Worm (Caenorhabditis elegans): ENCODE data around the gene C54F6.20.

C54F6.20 gene

DNA sequence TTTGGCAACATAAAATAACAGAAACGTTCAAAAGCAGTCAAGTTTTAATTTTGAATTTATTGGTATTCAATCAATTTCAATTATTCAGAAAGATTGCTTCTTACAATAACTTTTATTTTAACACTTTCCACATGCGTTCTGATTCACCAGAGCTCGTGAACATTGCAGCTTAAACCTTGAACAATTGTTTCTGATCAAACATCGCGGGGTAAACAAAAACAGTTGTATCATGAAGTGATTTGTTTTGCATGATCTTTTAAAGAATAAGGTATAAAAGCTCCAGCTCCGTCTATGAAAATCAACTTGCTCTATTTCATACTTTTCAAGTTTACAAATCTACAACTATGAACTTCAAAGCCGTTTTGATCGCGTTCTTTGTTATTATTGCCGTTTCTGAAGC, 1.2 kb upstream of the C54F6.20 start, which contains the start of gene C54F6.6:
Gene C54F6.6, plus strand, starts transcription at position 301 of the 400 bp plus-strand sequence.
- TF ChIP-seq ztf-23 (GFP tag; IDR thresholded peaks at IDR 0.05) (no peak), flt-1 (GFP tag; IDR thresholded peaks at IDR 0.05) (no peak), med-1 (GFP tag; optimal IDR thresholded peaks at IDR 0.05; ENCODE audit: insufficient read depth) (no peak), T22C8.4 (GFP tag; IDR thresholded peaks at IDR 0.05) (no peak), cog-1 (tag; optimal IDR thresholded peaks at IDR 0.05) (no peak), ztf-29 (GFP tag; IDR thresholded peaks at IDR 0.05) (no peak), klf-2 (GFP tag; conservative IDR thresholded peaks at IDR 0.05) (no peak), tab-1 (GFP tag; IDR thresholded peaks at IDR 0.05) (no peak), ref-1 (GFP tag; conservative IDR thresholded peaks at IDR 0.05) (no peak)

DNA sequence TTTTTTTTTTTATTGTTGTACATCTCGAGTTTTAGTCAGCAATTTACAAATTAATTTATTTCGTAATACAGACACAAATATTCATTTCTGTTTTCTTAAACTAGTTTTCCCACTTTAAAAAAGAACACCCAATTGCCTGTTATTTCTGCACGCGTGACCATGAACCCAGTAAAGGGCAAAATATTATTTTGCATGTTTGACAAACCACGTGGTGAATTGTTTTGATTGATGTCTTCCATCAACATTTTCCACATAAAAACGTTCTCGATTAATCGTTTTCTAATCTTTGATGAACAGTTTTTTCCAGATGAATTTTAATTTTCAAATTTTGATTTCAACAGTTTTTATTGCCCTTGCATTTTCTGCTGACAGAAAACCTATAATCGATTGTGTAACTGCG, 1.1 kb downstream of the C54F6.20 start, which contains the start of gene C54F6.18:
Gene C54F6.18, plus strand, starts transcription at position 301 of the 400 bp plus-strand sequence.
- TF ChIP-seq ztf-23 (GFP tag; IDR thresholded peaks at IDR 0.05) = no peak

- TF ChIP-seq ref-1 (GFP tag; conservative IDR thresholded peaks at IDR 0.05) (no peak), med-1 (GFP tag; optimal IDR thresholded peaks at IDR 0.05; ENCODE audit: insufficient read depth) (no peak), ztf-29 (GFP tag; IDR thresholded peaks at IDR 0.05) (no peak), klf-2 (GFP tag; conservative IDR thresholded peaks at IDR 0.05) (no peak), T22C8.4 (GFP tag; IDR thresholded peaks at IDR 0.05) (no peak), flt-1 (GFP tag; IDR thresholded peaks at IDR 0.05) (no peak), ztf-23 (GFP tag; IDR thresholded peaks at IDR 0.05) (no peak), cog-1 (tag; optimal IDR thresholded peaks at IDR 0.05) (no peak), tab-1 (GFP tag; IDR thresholded peaks at IDR 0.05) (no peak)
Observed at ce11 chrV:7527153-7527552, 2.6 kb downstream of the C54F6.20 start, which contains the start of gene C54F6.17. Gene C54F6.17 (plus strand): TSS chrV:7527453.

ce11 chrV:7528816-7529215, 4.3 kb downstream of the C54F6.20 start, which contains the start of gene C54F6.5:
Gene C54F6.5 (plus strand): TSS chrV:7529116.
- TF ChIP-seq cog-1 (tag; optimal IDR thresholded peaks at IDR 0.05) (no peak), ref-1 (GFP tag; conservative IDR thresholded peaks at IDR 0.05) (no peak), tab-1 (GFP tag; IDR thresholded peaks at IDR 0.05) (no peak), ztf-23 (GFP tag; IDR thresholded peaks at IDR 0.05) (no peak), flt-1 (GFP tag; IDR thresholded peaks at IDR 0.05) (no peak), klf-2 (GFP tag; conservative IDR thresholded peaks at IDR 0.05) (no peak), med-1 (GFP tag; optimal IDR thresholded peaks at IDR 0.05; ENCODE audit: insufficient read depth) (no peak), ztf-29 (GFP tag; IDR thresholded peaks at IDR 0.05) (no peak), T22C8.4 (GFP tag; IDR thresholded peaks at IDR 0.05) (no peak)

ce11 chrV:7529840-7530239, 5.3 kb downstream of the C54F6.20 start, which contains the start of gene swt-2:
Gene swt-2 (plus strand): TSS chrV:7530140.
- TF ChIP-seq med-1 (GFP tag; optimal IDR thresholded peaks at IDR 0.05; ENCODE audit: insufficient read depth) (no peak), ztf-23 (GFP tag; IDR thresholded peaks at IDR 0.05) (no peak), flt-1 (GFP tag; IDR thresholded peaks at IDR 0.05) (no peak), ztf-29 (GFP tag; IDR thresholded peaks at IDR 0.05) (no peak), ref-1 (GFP tag; conservative IDR thresholded peaks at IDR 0.05) (no peak), cog-1 (tag; optimal IDR thresholded peaks at IDR 0.05) (no peak), T22C8.4 (GFP tag; IDR thresholded peaks at IDR 0.05) (no peak), klf-2 (GFP tag; conservative IDR thresholded peaks at IDR 0.05) (no peak), tab-1 (GFP tag; IDR thresholded peaks at IDR 0.05) (no peak)

DNA sequence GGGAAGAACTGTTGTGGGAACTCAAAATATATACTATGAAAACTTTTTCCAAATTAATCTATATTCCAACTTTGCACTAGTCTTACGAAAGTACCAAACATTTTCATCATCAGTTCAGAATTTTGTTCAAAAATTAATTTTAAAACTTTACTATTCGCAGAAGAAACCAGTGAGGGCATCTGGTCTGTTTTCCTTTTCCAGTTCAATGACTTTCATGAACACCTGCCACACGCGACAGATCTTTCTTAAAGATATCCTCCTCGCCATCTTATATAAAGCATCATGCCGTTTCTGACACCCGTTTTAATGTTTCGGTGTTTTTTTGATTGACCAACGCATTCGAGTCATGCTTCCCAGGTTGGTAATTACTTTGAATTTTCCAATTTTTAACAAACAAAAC, 8.4 kb downstream of the C54F6.20 start, which contains the start of gene C54F6.3:
Gene C54F6.3, plus strand, starts transcription at position 301 of the 400 bp plus-strand sequence.
- no peak for TF ChIP-seq tab-1 (GFP tag; IDR thresholded peaks at IDR 0.05)
- no peak for TF ChIP-seq klf-2 (GFP tag; conservative IDR thresholded peaks at IDR 0.05)
- TF ChIP-seq flt-1 (GFP tag; IDR thresholded peaks at IDR 0.05) = no peak
- TF ChIP-seq cog-1 (tag; optimal IDR thresholded peaks at IDR 0.05) = no peak
- no peak for TF ChIP-seq T22C8.4 (GFP tag; IDR thresholded peaks at IDR 0.05)
- TF ChIP-seq ztf-29 (GFP tag; IDR thresholded peaks at IDR 0.05) = no peak
- TF ChIP-seq med-1 (GFP tag; optimal IDR thresholded peaks at IDR 0.05; ENCODE audit: insufficient read depth) = no peak
- TF ChIP-seq ref-1 (GFP tag; conservative IDR thresholded peaks at IDR 0.05) = no peak

ce11 chrV:7538018-7538417, 13.5 kb downstream of the C54F6.20 start, which contains the start of gene C54F6.12:
Gene C54F6.12 (minus strand): TSS chrV:7538118.
- TF ChIP-seq flt-1 (GFP tag; IDR thresholded peaks at IDR 0.05) (no peak), T22C8.4 (GFP tag; IDR thresholded peaks at IDR 0.05) (no peak), cog-1 (tag; optimal IDR thresholded peaks at IDR 0.05) (no peak), tab-1 (GFP tag; IDR thresholded peaks at IDR 0.05) (no peak), ztf-23 (GFP tag; IDR thresholded peaks at IDR 0.05) (no peak), med-1 (GFP tag; optimal IDR thresholded peaks at IDR 0.05; ENCODE audit: insufficient read depth) (no peak), klf-2 (GFP tag; conservative IDR thresholded peaks at IDR 0.05) (no peak), ref-1 (GFP tag; conservative IDR thresholded peaks at IDR 0.05) (no peak), ztf-29 (GFP tag; IDR thresholded peaks at IDR 0.05) (no peak)

ce11 chrV:7539015-7539414, 14.5 kb downstream of the C54F6.20 start, which contains the start of gene srh-268:
Gene srh-268 (plus strand): TSS chrV:7539315.
- TF ChIP-seq tab-1 (GFP tag; IDR thresholded peaks at IDR 0.05) (no peak), T22C8.4 (GFP tag; IDR thresholded peaks at IDR 0.05) (no peak), klf-2 (GFP tag; conservative IDR thresholded peaks at IDR 0.05) (no peak), med-1 (GFP tag; optimal IDR thresholded peaks at IDR 0.05; ENCODE audit: insufficient read depth) (no peak), ref-1 (GFP tag; conservative IDR thresholded peaks at IDR 0.05) (no peak), cog-1 (tag; optimal IDR thresholded peaks at IDR 0.05) (no peak), flt-1 (GFP tag; IDR thresholded peaks at IDR 0.05) (no peak), ztf-29 (GFP tag; IDR thresholded peaks at IDR 0.05) (no peak), ztf-23 (GFP tag; IDR thresholded peaks at IDR 0.05) (no peak)

DNA sequence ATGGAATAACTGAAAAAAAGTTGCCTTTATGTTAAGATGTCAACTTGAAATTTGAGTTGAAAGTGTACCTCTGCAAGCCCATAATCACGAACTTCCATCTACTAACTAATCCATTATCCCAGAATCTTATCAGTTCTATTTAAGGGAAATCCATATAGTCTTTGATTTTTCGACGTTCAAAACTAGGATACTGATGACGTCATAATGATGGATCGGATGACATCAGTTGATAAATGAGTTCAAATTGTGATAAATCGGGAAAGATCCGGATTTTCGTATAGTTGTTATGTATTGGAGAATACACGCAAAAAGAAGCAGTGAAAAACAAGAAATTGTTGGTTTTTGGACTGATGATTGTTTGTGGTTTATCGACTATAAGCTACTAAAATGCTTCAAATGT, 19.2 kb downstream of the C54F6.20 start:
- TF ChIP-seq cog-1 (tag; optimal IDR thresholded peaks at IDR 0.05) = no peak
- TF ChIP-seq T22C8.4 (GFP tag; IDR thresholded peaks at IDR 0.05) = no peak
- no peak for TF ChIP-seq med-1 (GFP tag; optimal IDR thresholded peaks at IDR 0.05; ENCODE audit: insufficient read depth)

DNA sequence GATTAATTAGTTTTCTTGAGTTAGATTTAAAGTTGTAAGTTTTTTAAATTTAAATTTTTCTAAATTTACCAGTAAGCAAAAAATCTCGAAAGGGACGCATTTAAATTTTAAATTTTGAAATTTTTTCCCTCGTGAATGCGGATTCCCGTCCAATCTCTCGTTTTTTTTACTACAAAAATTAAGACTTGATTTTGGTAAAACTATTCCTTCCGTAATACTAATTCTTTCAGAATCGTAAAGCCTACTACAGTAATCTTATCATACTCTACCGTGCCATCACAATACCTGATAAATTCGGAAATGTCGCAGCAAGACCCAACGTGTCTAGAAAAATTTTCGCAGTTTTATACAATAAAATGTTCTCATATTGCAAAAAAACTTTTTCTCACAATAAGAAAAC, 20.6 kb downstream of the C54F6.20 start, which contains the start of the genes C54F6.19 and nhx-3:
Gene C54F6.19, plus strand, starts transcription at position 301 of the 400 bp plus-strand sequence.
Gene nhx-3, minus strand, starts transcription at position 337 of the 400 bp plus-strand sequence.
- TF ChIP-seq tab-1 (GFP tag; IDR thresholded peaks at IDR 0.05) = no peak
- TF ChIP-seq cog-1 (tag; optimal IDR thresholded peaks at IDR 0.05) = no peak
- no peak for TF ChIP-seq ztf-29 (GFP tag; IDR thresholded peaks at IDR 0.05)
- TF ChIP-seq flt-1 (GFP tag; IDR thresholded peaks at IDR 0.05) = no peak
- TF ChIP-seq ztf-23 (GFP tag; IDR thresholded peaks at IDR 0.05) = no peak
- TF ChIP-seq T22C8.4 (GFP tag; IDR thresholded peaks at IDR 0.05) = no peak
- no peak for TF ChIP-seq med-1 (GFP tag; optimal IDR thresholded peaks at IDR 0.05; ENCODE audit: insufficient read depth)
- no peak for TF ChIP-seq klf-2 (GFP tag; conservative IDR thresholded peaks at IDR 0.05)
- TF ChIP-seq ref-1 (GFP tag; conservative IDR thresholded peaks at IDR 0.05) = no peak
